Worm (Caenorhabditis elegans) whole organism, L1 larva: ENCODE measurements around the gene ksr-1.

Source experiments
- C04F5.9 ChIP-seq: sonication (generic microtip); optimal IDR thresholded peaks from 2 replicates; lab custom pipeline; 2016; ENCODE audit warnings: missing genetic modification characterization, missing compliant biosample characterization
- C16A3.4 ChIP-seq: fragments of 150-350 bp; optimal IDR thresholded peaks from 2 replicates; lab custom pipeline; 2014; ENCODE audit warnings: missing biosample characterization, missing genetic modification characterization
- Y116A8C.19 ChIP-seq: sonication (generic microtip); optimal IDR thresholded peaks from 2 replicates; lab custom pipeline; 2016; ENCODE audit warnings: missing compliant biosample characterization, missing genetic modification characterization, borderline replicate concordance
- aha-1 ChIP-seq: fragments of 150-350 bp; optimal IDR thresholded peaks from 2 replicates; lab custom pipeline; 2014; ENCODE audit warnings: missing biosample characterization, missing genetic modification characterization
- blmp-1 ChIP-seq: fragments of 150-350 bp; optimal IDR thresholded peaks from 2 replicates; lab custom pipeline; 2014; ENCODE audit warnings: missing biosample characterization, missing genetic modification characterization
- ceh-63 ChIP-seq: fragments of 200-800 bp; sonication (Bioruptor generic); optimal IDR thresholded peaks from 2 replicates; lab custom pipeline; 2018; ENCODE audit warnings: mild to moderate bottlenecking, missing genetic modification characterization, missing compliant biosample characterization
- ceh-8 ChIP-seq: fragments of 200-800 bp; sonication (Bioruptor generic); optimal IDR thresholded peaks from 2 replicates; lab custom pipeline; 2018; ENCODE audit warnings: mild to moderate bottlenecking, missing genetic modification characterization, moderate library complexity, missing compliant biosample characterization
- ceh-82 ChIP-seq, 3 experiments: fragments of 150-350 bp in 1 of 3; sonication (generic microtip) in 2 of 3; optimal IDR thresholded peaks; 2 replicates each; lab custom pipeline; 2014 to 2017; ENCODE audit warnings: missing biosample characterization in 3 of 3, missing genetic modification characterization in 3 of 3
- ceh-88 ChIP-seq: fragments of 200-800 bp; sonication (Bioruptor generic); IDR thresholded peaks from 2 replicates; pipeline ENCODE4 v1.3.6; 2022; ENCODE audit warnings: missing genetic modification characterization, missing compliant biosample characterization
- ces-1 ChIP-seq: fragments of 150-350 bp; optimal IDR thresholded peaks from 2 replicates; lab custom pipeline; 2014; ENCODE audit warnings: missing biosample characterization, missing genetic modification reagents, missing genetic modification characterization
- dsc-1 ChIP-seq: sonication (generic microtip); optimal IDR thresholded peaks from 2 replicates; lab custom pipeline; 2016; ENCODE audit warnings: mild to moderate bottlenecking, missing genetic modification characterization, missing compliant biosample characterization
- efl-1 ChIP-seq, 4 experiments: fragments of 150-350 bp; optimal IDR thresholded peaks in 3 of 4; peaks in 1 of 4; 1 replicate in 1 of 4; 2 replicates in 3 of 4; lab custom pipeline; 2014; ENCODE audit warnings: missing biosample characterization in 2 of 4, missing genetic modification characterization in 2 of 4, missing genetic modification reagents in 2 of 4
- elt-3 ChIP-seq, 6 experiments: fragments of 150-350 bp in 1 of 6; sonication (generic microtip); optimal IDR thresholded peaks; 2 replicates each; lab custom pipeline; 2017 to 2018; ENCODE audit warnings: missing biosample characterization in 6 of 6, missing genetic modification characterization in 6 of 6, inconsistent platforms in 1 of 6
- fkh-10 ChIP-seq: sonication (generic microtip); optimal IDR thresholded peaks from 2 replicates; lab custom pipeline; 2017; ENCODE audit warnings: missing biosample characterization, missing genetic modification reagents, missing genetic modification characterization
- fos-1 ChIP-seq: fragments of 150-350 bp; optimal IDR thresholded peaks from 2 replicates; lab custom pipeline; 2014; ENCODE audit warnings: missing biosample characterization, missing genetic modification characterization
- grh-1 ChIP-seq: fragments of 200-800 bp; sonication (Bioruptor generic); IDR thresholded peaks from 2 replicates; pipeline ENCODE4 v1.3.6; 2022; ENCODE audit warnings: missing genetic modification reagents, missing genetic modification characterization, missing compliant biosample characterization
- hlh-17 ChIP-seq: fragments of 200-800 bp; sonication (Bioruptor generic); optimal IDR thresholded peaks from 2 replicates; lab custom pipeline; 2018; ENCODE audit warnings: missing genetic modification characterization, mild to moderate bottlenecking, missing compliant biosample characterization, moderate library complexity, borderline replicate concordance
- hlh-4 ChIP-seq: sonication (generic microtip); optimal IDR thresholded peaks from 2 replicates; lab custom pipeline; 2016; ENCODE audit warnings: mild to moderate bottlenecking, missing genetic modification characterization, missing compliant biosample characterization
- irx-1 ChIP-seq: sonication (generic microtip); optimal IDR thresholded peaks from 2 replicates; lab custom pipeline; 2016; ENCODE audit warnings: missing genetic modification characterization, missing compliant biosample characterization
- lin-13 ChIP-seq: fragments of 150-350 bp; optimal IDR thresholded peaks from 2 replicates; lab custom pipeline; 2014; ENCODE audit warnings: missing biosample characterization, missing genetic modification reagents, missing genetic modification characterization
- lin-14 ChIP-seq: fragments of 200-800 bp; sonication (Bioruptor generic); optimal IDR thresholded peaks from 2 replicates; lab custom pipeline; 2018; ENCODE audit warnings: mild to moderate bottlenecking, missing genetic modification characterization, moderate library complexity, missing compliant biosample characterization
- lin-35 ChIP-seq, 2 experiments: fragments of 150-350 bp; optimal IDR thresholded peaks; 2 replicates each; lab custom pipeline; 2014; ENCODE audit warnings: missing biosample characterization in 2 of 2, missing genetic modification characterization in 2 of 2, missing genetic modification reagents in 2 of 2
- lsy-2 ChIP-seq, 2 experiments: fragments of 150-350 bp; optimal IDR thresholded peaks; 2 replicates each; lab custom pipeline; 2014; ENCODE audit warnings: missing biosample characterization in 2 of 2, missing genetic modification characterization in 2 of 2
- mab-9 ChIP-seq: fragments of 200-800 bp; sonication (Bioruptor generic); IDR thresholded peaks from 2 replicates; pipeline ENCODE4 v1.3.6; 2022; ENCODE audit warnings: missing genetic modification reagents, missing genetic modification characterization, missing compliant biosample characterization
- mdl-1 ChIP-seq, 2 experiments: fragments of 150-350 bp; optimal IDR thresholded peaks; 2 replicates each; lab custom pipeline; 2014 to 2017; ENCODE audit warnings: missing biosample characterization in 2 of 2, missing genetic modification characterization in 2 of 2, inconsistent platforms in 1 of 2
- mep-1 ChIP-seq: fragments of 150-350 bp; optimal IDR thresholded peaks from 2 replicates; lab custom pipeline; 2014; ENCODE audit warnings: missing biosample characterization, missing genetic modification characterization
- nhr-11 ChIP-seq: fragments of 150-350 bp; optimal IDR thresholded peaks from 2 replicates; lab custom pipeline; 2014; ENCODE audit warnings: missing biosample characterization, missing genetic modification characterization
- nhr-19 ChIP-seq: fragments of 200-800 bp; sonication (Bioruptor generic); conservative IDR thresholded peaks from 2 replicates; pipeline ENCODE4 v1.3.6; 2022; ENCODE audit warnings: missing genetic modification characterization, missing compliant biosample characterization
- nhr-20 ChIP-seq: sonication (generic microtip); optimal IDR thresholded peaks from 2 replicates; lab custom pipeline; 2016; ENCODE audit warnings: mild to moderate bottlenecking, missing genetic modification characterization, missing compliant biosample characterization
- nhr-47 ChIP-seq: sonication (generic microtip); optimal IDR thresholded peaks from 2 replicates; lab custom pipeline; 2016; ENCODE audit warnings: mild to moderate bottlenecking, missing genetic modification characterization, moderate library complexity, missing compliant biosample characterization
- nhr-71 ChIP-seq: sonication (generic microtip); optimal IDR thresholded peaks from 2 replicates; lab custom pipeline; 2016; ENCODE audit warnings: mild to moderate bottlenecking, missing genetic modification characterization, moderate library complexity, missing compliant biosample characterization
- nhr-85 ChIP-seq: sonication (generic microtip); peaks from one replicate; lab custom pipeline; 2016; ENCODE audit warnings: missing genetic modification characterization, inconsistent platforms, missing compliant biosample characterization
- nhr-90 ChIP-seq: sonication (generic microtip); optimal IDR thresholded peaks from 2 replicates; lab custom pipeline; 2016; ENCODE audit warnings: mild to moderate bottlenecking, missing genetic modification characterization, missing compliant biosample characterization; ENCODE audit not compliant: poor library complexity
- pag-3 ChIP-seq: sonication (generic microtip); optimal IDR thresholded peaks from 2 replicates; lab custom pipeline; 2017; ENCODE audit warnings: missing genetic modification characterization, mild to moderate bottlenecking, missing compliant biosample characterization, antibody characterized with exemption, borderline replicate concordance; ENCODE audit not compliant: insufficient read depth
- pax-3 ChIP-seq: fragments of 200-800 bp; sonication (Bioruptor generic); optimal IDR thresholded peaks from 2 replicates; lab custom pipeline; 2018; ENCODE audit warnings: mild to moderate bottlenecking, missing genetic modification characterization, moderate library complexity, missing compliant biosample characterization
- rnt-1 ChIP-seq: sonication (generic microtip); optimal IDR thresholded peaks from 2 replicates; lab custom pipeline; 2016; ENCODE audit warnings: mild to moderate bottlenecking, missing genetic modification characterization, moderate library complexity, missing compliant biosample characterization
- skn-1 ChIP-seq: fragments of 150-350 bp; optimal IDR thresholded peaks from 2 replicates; lab custom pipeline; 2014; ENCODE audit warnings: missing biosample characterization, missing genetic modification characterization
- snpc-4 ChIP-seq: fragments of 150-350 bp; optimal IDR thresholded peaks from 2 replicates; lab custom pipeline; 2014; ENCODE audit warnings: missing biosample characterization, missing genetic modification characterization
- snu-23 ChIP-seq: sonication (generic microtip); optimal IDR thresholded peaks from 2 replicates; lab custom pipeline; 2016; ENCODE audit warnings: missing genetic modification characterization, missing compliant biosample characterization
- sptf-1 ChIP-seq: fragments of 150-350 bp; optimal IDR thresholded peaks from 2 replicates; lab custom pipeline; 2014; ENCODE audit warnings: missing biosample characterization, missing genetic modification characterization
- sup-37 ChIP-seq: fragments of 200-800 bp; sonication (Bioruptor generic); optimal IDR thresholded peaks from 2 replicates; lab custom pipeline; 2018; ENCODE audit warnings: mild to moderate bottlenecking, missing genetic modification characterization, missing compliant biosample characterization
- tbx-2 ChIP-seq: sonication (generic microtip); optimal IDR thresholded peaks from 2 replicates; lab custom pipeline; 2016; ENCODE audit warnings: missing genetic modification characterization, missing compliant biosample characterization
- unc-130 ChIP-seq: fragments of 150-350 bp; optimal IDR thresholded peaks from 2 replicates; lab custom pipeline; 2017; ENCODE audit warnings: missing biosample characterization, missing genetic modification characterization, inconsistent platforms
- unc-30 ChIP-seq: sonication (generic microtip); optimal IDR thresholded peaks from 2 replicates; lab custom pipeline; 2017; ENCODE audit warnings: missing biosample characterization, missing genetic modification characterization
- vab-15 ChIP-seq: sonication (generic microtip); optimal IDR thresholded peaks from 2 replicates; lab custom pipeline; 2017; ENCODE audit warnings: missing genotype, mild to moderate bottlenecking, missing genetic modification characterization, missing compliant biosample characterization
- xbp-1 ChIP-seq: sonication (generic microtip); optimal IDR thresholded peaks from 2 replicates; lab custom pipeline; 2016; ENCODE audit warnings: missing genetic modification characterization, missing compliant biosample characterization
- zip-4 ChIP-seq: fragments of 200-800 bp; sonication (Bioruptor generic); optimal IDR thresholded peaks from 2 replicates; lab custom pipeline; 2018; ENCODE audit warnings: mild to moderate bottlenecking, missing genetic modification characterization, moderate library complexity, missing compliant biosample characterization
- ztf-11 ChIP-seq, 2 experiments: sonication (generic microtip); optimal IDR thresholded peaks; 2 replicates each; lab custom pipeline; 2016 to 2017; ENCODE audit warnings: missing genetic modification characterization in 2 of 2, missing biosample characterization in 1 of 2, missing compliant biosample characterization in 1 of 2

The ksr-1 gene

ce11 chrX:8233554-8233953, 41.4 kb upstream of the ksr-1 start:
- TF ChIP-seq lin-35 (GFP tag; optimal IDR thresholded peaks at IDR 0.05; lab: Kevin White, UChicago) (peak in 1 of 2 experiments; percentile 18), ces-1 (no peak), elt-3 (tag; optimal IDR thresholded peaks at IDR 0.05; lab: Kevin White, UChicago) (peak in 1 of 6 experiments; percentile 21), aha-1 (tag; lab: Kevin White, UChicago) (no peak), ceh-63 (GFP tag; lab: Kevin White, UChicago) (no peak), nhr-71 (peak; percentile 54), lin-14 (peak; percentile 58), C04F5.9 (tag; lab: Kevin White, UChicago) (no peak), fkh-10 (GFP tag; lab: Kevin White, UChicago) (no peak), nhr-19 (GFP tag; lab: Robert Waterston, UW) (no peak), nhr-20 (peak; percentile 39), sptf-1 (tag; lab: Kevin White, UChicago) (no peak), nhr-85 (peak; percentile 78), snu-23 (peak; percentile 31), unc-130 (tag; lab: Kevin White, UChicago) (peak; percentile 24), nhr-47 (tag; lab: Kevin White, UChicago) (peak; percentile 24), unc-30 (no peak), nhr-90 (peak; percentile 5), mdl-1 (tag; optimal IDR thresholded peaks at IDR 0.05; lab: Kevin White, UChicago) (peak in 1 of 2 experiments; percentile 4), lin-13 (no peak), sup-37 (GFP tag; lab: Kevin White, UChicago) (no peak), hlh-4 (tag; lab: Kevin White, UChicago) (no peak), xbp-1 (tag; lab: Kevin White, UChicago) (no peak)
- TF ChIP-seq, all 84 proteins: peak for 11

ce11 chrX:8235994-8236393, 39.0 kb upstream of the ksr-1 start, which contains the start of gene M60.4:
M60.4 (minus strand) TSS chrX:8236314.
- TF ChIP-seq Y116A8C.19 (tag; lab: Kevin White, UChicago) (no peak), efl-1 (optimal IDR thresholded peaks at IDR 0.05; lab: Kevin White, UChicago) (peak; percentile 13 to 38), efl-1 (GFP tag; optimal IDR thresholded peaks at IDR 0.05 in 1 of 2; lab: Kevin White, UChicago) (peak in 1 of 2 experiments; percentile 51), nhr-85 (peak; percentile 98), zip-4 (GFP tag; lab: Kevin White, UChicago) (peak; percentile 57), lin-14 (peak; percentile 95), hlh-17 (GFP tag; lab: Kevin White, UChicago) (no peak), irx-1 (tag; lab: Kevin White, UChicago) (peak; percentile 17), nhr-11 (no peak), ztf-11 (tag; optimal IDR thresholded peaks at IDR 0.05; lab: Kevin White, UChicago) (no peak), nhr-20 (peak; percentile 92), pag-3 (peak; percentile 47), dsc-1 (tag; lab: Kevin White, UChicago) (peak; percentile 57), mep-1 (tag; lab: Kevin White, UChicago) (peak; percentile 60), vab-15 (tag; lab: Kevin White, UChicago) (peak; percentile 89), ceh-88 (GFP tag; lab: Robert Waterston, UW) (peak; percentile 61), blmp-1 (tag; lab: Kevin White, UChicago) (peak; percentile 57), mdl-1 (tag; optimal IDR thresholded peaks at IDR 0.05; lab: Kevin White, UChicago) (peak in 1 of 2 experiments; percentile 95), snu-23 (peak; percentile 90), pax-3 (tag; lab: Kevin White, UChicago) (no peak), ceh-63 (GFP tag; lab: Kevin White, UChicago) (no peak), tbx-2 (tag; lab: Kevin White, UChicago) (peak; percentile 53), lsy-2 (tag; optimal IDR thresholded peaks at IDR 0.05; lab: Kevin White, UChicago) (peak; percentile 41 to 61), rnt-1 (peak; percentile 78), ceh-8 (GFP tag; lab: Kevin White, UChicago) (no peak), lin-35 (GFP tag; optimal IDR thresholded peaks at IDR 0.05; lab: Kevin White, UChicago) (peak; percentile 47 to 78), nhr-47 (tag; lab: Kevin White, UChicago) (peak; percentile 72), mab-9 (GFP tag; lab: Robert Waterston, UW) (no peak), xbp-1 (tag; lab: Kevin White, UChicago) (peak; percentile 40), snpc-4 (tag; lab: Kevin White, UChicago) (peak; percentile 10), ceh-82 (tag; optimal IDR thresholded peaks at IDR 0.05; lab: Kevin White, UChicago) (peak in 2 of 3 experiments; percentile 34 to 59), lin-13 (peak; percentile 65), C16A3.4 (peak; percentile 42), nhr-71 (peak; percentile 94), fos-1 (tag; lab: Kevin White, UChicago) (peak; percentile 45), skn-1 (peak; percentile 89), nhr-19 (GFP tag; lab: Robert Waterston, UW) (peak; percentile 74), grh-1 (GFP tag; lab: Robert Waterston, UW) (peak; percentile 89)
